Worm (Caenorhabditis elegans): ENCODE data around the gene H01G02.1.
A peak's percentile ranks its signal among the peaks of the same experiment; 100 is the strongest.

H01G02.1 gene

ce11 chrIV:11809708-11810114, 5.8 kb upstream of the H01G02.1 start (continued):
- no peak for TF ChIP-seq elt-4 (tag; optimal IDR thresholded peaks at IDR 0.05)
- no peak for TF ChIP-seq ceh-9 (tag; optimal IDR thresholded peaks at IDR 0.05)

ce11 chrIV:11809047-11809446, 5.1 kb upstream of the H01G02.1 start:
- TF ChIP-seq ref-2 (tag; optimal IDR thresholded peaks at IDR 0.05) (no peak), ama-1 (optimal IDR thresholded peaks at IDR 0.05) (no peak), lin-11 (tag; optimal IDR thresholded peaks at IDR 0.05) (no peak), hlh-13 (GFP tag; optimal IDR thresholded peaks at IDR 0.05) (no peak), zip-5 (tag; optimal IDR thresholded peaks at IDR 0.05) (no peak)

ce11 chrIV:11803044-11803443, 909 bp downstream of the H01G02.1 start, which contains the start of gene H01G02.4:
Gene H01G02.4, minus strand, starts transcription at chrIV:11803144.
- TF ChIP-seq ceh-48 (tag; optimal IDR thresholded peaks at IDR 0.05) (no peak), hlh-8 (tag; optimal IDR thresholded peaks at IDR 0.05) (no peak), ceh-18 (tag; optimal IDR thresholded peaks at IDR 0.05) (no peak), ahr-1 (tag; optimal IDR thresholded peaks at IDR 0.05) (no peak), F13H6.1 (tag; optimal IDR thresholded peaks at IDR 0.05) (no peak), pros-1 (tag; optimal IDR thresholded peaks at IDR 0.05) (no peak), tbx-2 (tag; optimal IDR thresholded peaks at IDR 0.05) (no peak), pqm-1 (tag; optimal IDR thresholded peaks at IDR 0.05) (no peak), nhr-232 (tag; optimal IDR thresholded peaks at IDR 0.05) (no peak), sdc-2 (tag; optimal IDR thresholded peaks at IDR 0.05) (no peak), tbx-7 (tag; optimal IDR thresholded peaks at IDR 0.05) (no peak), zip-5 (tag; optimal IDR thresholded peaks at IDR 0.05) (no peak), ceh-14 (tag; optimal IDR thresholded peaks at IDR 0.05) (no peak), hlh-15 (tag; optimal IDR thresholded peaks at IDR 0.05) (no peak), elt-4 (tag; optimal IDR thresholded peaks at IDR 0.05) (no peak)

- TF ChIP-seq K09A11.1 (tag; optimal IDR thresholded peaks at IDR 0.05; ENCODE audit: insufficient read depth) (no peak), K02D7.2 (tag; optimal IDR thresholded peaks at IDR 0.05) (no peak), sox-4 (tag; optimal IDR thresholded peaks at IDR 0.05) (no peak), elt-2 (tag; optimal IDR thresholded peaks at IDR 0.05) (no peak), ceh-48 (tag; optimal IDR thresholded peaks at IDR 0.05) (no peak), pha-4 (tag; optimal IDR thresholded peaks at IDR 0.05) (no peak), ets-4 (tag; optimal IDR thresholded peaks at IDR 0.05) (no peak), ceh-34 (tag; optimal IDR thresholded peaks at IDR 0.05) (no peak)
Measured at ce11 chrIV:11801078-11801477, 2.9 kb downstream of the H01G02.1 start, which contains the start of gene dyf-18. Gene dyf-18, minus strand, starts transcription at chrIV:11801178.

- TF ChIP-seq K09A11.1 (tag; optimal IDR thresholded peaks at IDR 0.05; ENCODE audit: insufficient read depth) (no peak), unc-55 (GFP tag; optimal IDR thresholded peaks at IDR 0.05) (peak; percentile 33)
Measured at ce11 chrIV:11799240-11799639, 4.7 kb downstream of the H01G02.1 start.

- TF ChIP-seq Y22D7AL.16 (tag; optimal IDR thresholded peaks at IDR 0.05) (no peak), odd-2 (tag; optimal IDR thresholded peaks at IDR 0.05) (no peak), tbx-2 (tag; optimal IDR thresholded peaks at IDR 0.05) (no peak), unc-86 (tag; optimal IDR thresholded peaks at IDR 0.05) (no peak), unc-55 (GFP tag; optimal IDR thresholded peaks at IDR 0.05) (no peak), unc-42 (tag; optimal IDR thresholded peaks at IDR 0.05) (peak; percentile 18)
Measured at ce11 chrIV:11796818-11797217, 7.1 kb downstream of the H01G02.1 start.

ce11 chrIV:11795964-11796363, 8.0 kb downstream of the H01G02.1 start:
- TF ChIP-seq unc-42 (tag; optimal IDR thresholded peaks at IDR 0.05) = peak; percentile 22
- no peak for TF ChIP-seq mec-3 (tag; optimal IDR thresholded peaks at IDR 0.05; ENCODE audit: borderline replicate concordance)

All from whole organism, late embryonic.